Worm (Caenorhabditis elegans): Measurements from ENCODE around the gene col-181.

ce11 chrX:12105458-12105857, 728 bp downstream of the col-181 start:
- no peak for TF ChIP-seq tbx-37 (GFP tag; conservative IDR thresholded peaks at IDR 0.05)
- no peak for TF ChIP-seq F13C5.2 (tag; optimal IDR thresholded peaks at IDR 0.05)
- no peak for TF ChIP-seq ceh-13 (GFP tag; optimal IDR thresholded peaks at IDR 0.05)
- no peak for TF ChIP-seq hmg-4 (GFP tag; optimal IDR thresholded peaks at IDR 0.05)
- TF ChIP-seq B0310.2 (tag; optimal IDR thresholded peaks at IDR 0.05): no peak
- TF ChIP-seq ama-1 (optimal IDR thresholded peaks at IDR 0.05): no peak
- TF ChIP-seq flt-1 (GFP tag; IDR thresholded peaks at IDR 0.05): no peak
- TF ChIP-seq ets-7 (tag; optimal IDR thresholded peaks at IDR 0.05): no peak
- no peak for TF ChIP-seq sea-1 (GFP tag; conservative IDR thresholded peaks at IDR 0.05)
- no peak for TF ChIP-seq hmbx-1 (tag; optimal IDR thresholded peaks at IDR 0.05)
- TF ChIP-seq aly-1 (tag; optimal IDR thresholded peaks at IDR 0.05): no peak
